Fruit fly (Drosophila melanogaster) whole organism, prepupa: ENCODE results near the gene Alg12.

ENCODE experiments used
- Blimp-1 ChIP-seq: fragments of 200-800 bp; sonication (Bioruptor generic); optimal IDR thresholded peaks from 3 replicates; lab custom pipeline; 2017; ENCODE audit warnings: missing biosample characterization, missing genetic modification characterization, mild to moderate bottlenecking, moderate library complexity, missing genetic modification reagents
- CG11294 ChIP-seq: fragments of 200-800 bp; sonication (Bioruptor generic); IDR thresholded peaks from 2 replicates; pipeline ENCODE4 v1.3.6; 2022; ENCODE audit warnings: missing biosample characterization, missing genetic modification characterization
- CG11762 ChIP-seq: fragments of 200-800 bp; sonication (Bioruptor generic); optimal IDR thresholded peaks from 3 replicates; lab custom pipeline; 2016; ENCODE audit warnings: missing biosample characterization, missing genetic modification characterization; ENCODE audit not compliant: insufficient read depth
- CG11902 ChIP-seq: fragments of 200-800 bp; sonication (Bioruptor generic); optimal IDR thresholded peaks from 3 replicates; lab custom pipeline; 2016; ENCODE audit warnings: missing biosample characterization, missing genetic modification characterization
- CG15336 ChIP-seq: fragments of 200-800 bp; sonication (Bioruptor generic); IDR thresholded peaks from 2 replicates; pipeline ENCODE4 v1.3.6; 2022; ENCODE audit warnings: missing biosample characterization, missing genetic modification characterization
- CG3032 ChIP-seq: fragments of 200-800 bp; optimal IDR thresholded peaks from 2 replicates; lab custom pipeline; 2019; ENCODE audit warnings: missing biosample characterization, mild to moderate bottlenecking, missing genetic modification characterization, moderate library complexity
- CG31627 ChIP-seq: fragments of 200-800 bp; sonication (Bioruptor generic); optimal IDR thresholded peaks from 3 replicates; lab custom pipeline; 2016; ENCODE audit warnings: missing biosample characterization, missing genetic modification characterization
- CG3919 ChIP-seq: fragments of 200-800 bp; sonication (Bioruptor generic); optimal IDR thresholded peaks from 3 replicates; lab custom pipeline; 2016; ENCODE audit warnings: missing biosample characterization, missing genetic modification characterization
- CG6163 ChIP-seq: fragments of 200-800 bp; sonication (Bioruptor generic); IDR thresholded peaks from 3 replicates; pipeline ENCODE4 v1.3.6; 2022; ENCODE audit warnings: missing biosample characterization, missing genetic modification characterization
- CG6808 ChIP-seq: fragments of 200-800 bp; sonication (Bioruptor generic); optimal IDR thresholded peaks from 3 replicates; lab custom pipeline; 2017; ENCODE audit warnings: missing biosample characterization, missing genetic modification characterization, mild to moderate bottlenecking, moderate library complexity, missing genetic modification reagents
- CG6854 ChIP-seq: fragments of 200-800 bp; sonication (Bioruptor generic); optimal IDR thresholded peaks from 2 replicates; lab custom pipeline; 2017; ENCODE audit warnings: missing biosample characterization, mild to moderate bottlenecking, missing genetic modification characterization
- CG8119 ChIP-seq: fragments of 200-800 bp; sonication (Bioruptor generic); IDR thresholded peaks from 3 replicates; pipeline ENCODE4 v1.3.6; 2022; ENCODE audit warnings: missing biosample characterization, missing genetic modification characterization
- CG8632 ChIP-seq: fragments of 200-800 bp; sonication (Bioruptor generic); optimal IDR thresholded peaks from 3 replicates; lab custom pipeline; 2016; ENCODE audit warnings: missing biosample characterization, missing genetic modification characterization
- CG9139 ChIP-seq: fragments of 200-800 bp; sonication (Bioruptor generic); optimal IDR thresholded peaks from 3 replicates; lab custom pipeline; 2017; ENCODE audit warnings: missing biosample characterization, mild to moderate bottlenecking, missing genetic modification characterization
- Eip78C ChIP-seq: fragments of 200-800 bp; sonication (Bioruptor generic); peaks from one replicate; lab custom pipeline; 2016; ENCODE audit warnings: missing biosample characterization, missing genetic modification characterization
- Ets96B ChIP-seq: fragments of 200-800 bp; optimal IDR thresholded peaks from 2 replicates; lab custom pipeline; 2019; ENCODE audit warnings: missing biosample characterization, mild to moderate bottlenecking, missing genetic modification characterization, moderate library complexity
- Gug ChIP-seq: fragments of 200-800 bp; sonication (Bioruptor generic); IDR thresholded peaks from 2 replicates; pipeline ENCODE4 v1.3.6; 2022; ENCODE audit warnings: missing biosample characterization, missing genetic modification characterization
- Hr39 ChIP-seq: fragments of 200-800 bp; sonication (Bioruptor generic); optimal IDR thresholded peaks from 2 replicates; lab custom pipeline; 2016; ENCODE audit warnings: missing biosample characterization, missing genetic modification characterization
- Hr4 ChIP-seq: fragments of 200-800 bp; sonication (Bioruptor generic); optimal IDR thresholded peaks from 3 replicates; lab custom pipeline; 2016; ENCODE audit warnings: missing biosample characterization, missing genetic modification characterization
- Lpt ChIP-seq: fragments of 200-800 bp; sonication (Bioruptor generic); optimal IDR thresholded peaks from 3 replicates; lab custom pipeline; 2016; ENCODE audit warnings: missing biosample characterization, missing genetic modification characterization
- OdsH ChIP-seq: fragments of 200-800 bp; sonication (Bioruptor generic); optimal IDR thresholded peaks from 3 replicates; lab custom pipeline; 2016; ENCODE audit warnings: missing biosample characterization, missing genetic modification characterization
- Smox ChIP-seq: fragments of 200-800 bp; sonication (Bioruptor generic); optimal IDR thresholded peaks from 3 replicates; lab custom pipeline; 2016; ENCODE audit warnings: missing biosample characterization, missing genetic modification characterization
- Sox102F ChIP-seq: fragments of 200-800 bp; sonication (Bioruptor generic); optimal IDR thresholded peaks from 2 replicates; lab custom pipeline; 2016; ENCODE audit warnings: missing biosample characterization, mild to moderate bottlenecking, missing genetic modification characterization
- Sox14 ChIP-seq: fragments of 200-800 bp; sonication (Bioruptor generic); optimal IDR thresholded peaks from 3 replicates; lab custom pipeline; 2016; ENCODE audit warnings: missing biosample characterization, missing genetic modification characterization
- Sox15 ChIP-seq: fragments of 200-800 bp; sonication (Bioruptor generic); optimal IDR thresholded peaks from 3 replicates; lab custom pipeline; 2016; ENCODE audit warnings: missing biosample characterization, missing genetic modification characterization
- achi ChIP-seq: fragments of 200-800 bp; sonication (Bioruptor generic); optimal IDR thresholded peaks from 3 replicates; lab custom pipeline; 2016; ENCODE audit warnings: missing biosample characterization, missing genetic modification characterization
- acj6 ChIP-seq: fragments of 200-800 bp; sonication (Bioruptor generic); optimal IDR thresholded peaks from 3 replicates; lab custom pipeline; 2016; ENCODE audit warnings: missing biosample characterization, missing genetic modification characterization
- cyc ChIP-seq: fragments of 200-800 bp; sonication (Bioruptor generic); optimal IDR thresholded peaks from 3 replicates; lab custom pipeline; 2016; ENCODE audit warnings: missing biosample characterization, missing genetic modification characterization
- dac ChIP-seq: fragments of 200-800 bp; sonication (Bioruptor generic); optimal IDR thresholded peaks from 2 replicates; lab custom pipeline; 2017; ENCODE audit warnings: missing biosample characterization, mild to moderate bottlenecking, missing genetic modification characterization
- dsx ChIP-seq: fragments of 200-800 bp; optimal IDR thresholded peaks from 3 replicates; lab custom pipeline; 2019; ENCODE audit warnings: missing biosample characterization, mild to moderate bottlenecking, missing genetic modification characterization, moderate library complexity; ENCODE audit not compliant: poor library complexity, severe bottlenecking
- eg ChIP-seq: fragments of 200-800 bp; sonication (Bioruptor generic); IDR thresholded peaks from 3 replicates; pipeline ENCODE4 v1.3.6; 2022; ENCODE audit warnings: missing biosample characterization, missing genetic modification characterization
- esn ChIP-seq: fragments of 200-800 bp; sonication (Bioruptor generic); optimal IDR thresholded peaks from 2 replicates; lab custom pipeline; 2016; ENCODE audit warnings: missing biosample characterization, mild to moderate bottlenecking, missing genetic modification characterization, moderate library complexity
- fd59A ChIP-seq: fragments of 200-800 bp; sonication (Bioruptor generic); optimal IDR thresholded peaks from 2 replicates; lab custom pipeline; 2017; ENCODE audit warnings: missing biosample characterization, mild to moderate bottlenecking, missing genetic modification characterization, missing genetic modification reagents
- fd85E ChIP-seq: fragments of 200-800 bp; sonication (Bioruptor generic); optimal IDR thresholded peaks from 3 replicates; lab custom pipeline; 2016; ENCODE audit warnings: missing biosample characterization, missing genetic modification characterization
- fkh ChIP-seq: fragments of 200-800 bp; sonication (Bioruptor generic); optimal IDR thresholded peaks from 3 replicates; lab custom pipeline; 2017; ENCODE audit warnings: missing biosample characterization, mild to moderate bottlenecking, missing genetic modification characterization, moderate library complexity
- lz ChIP-seq: fragments of 200-800 bp; sonication (Bioruptor generic); optimal IDR thresholded peaks from 3 replicates; lab custom pipeline; 2016; ENCODE audit warnings: missing biosample characterization, missing genetic modification characterization
- net ChIP-seq: fragments of 200-800 bp; sonication (Bioruptor generic); optimal IDR thresholded peaks from 3 replicates; lab custom pipeline; 2016; ENCODE audit warnings: missing biosample characterization, missing genetic modification characterization
- pdm3 ChIP-seq: fragments of 200-800 bp; sonication (Bioruptor generic); optimal IDR thresholded peaks from 3 replicates; lab custom pipeline; 2016; ENCODE audit warnings: missing biosample characterization, missing genetic modification characterization
- salr ChIP-seq, 2 experiments: fragments of 200-800 bp; sonication (Bioruptor generic); optimal IDR thresholded peaks; 3 replicates each; lab custom pipeline; 2016 to 2018; ENCODE audit warnings: missing biosample characterization in 2 of 2, missing genetic modification characterization in 2 of 2, mild to moderate bottlenecking in 1 of 2
- ss ChIP-seq, 2 experiments: fragments of 200-800 bp; sonication (Bioruptor generic); optimal IDR thresholded peaks; 2 replicates in 1 of 2; 3 replicates in 1 of 2; lab custom pipeline; 2017 to 2018; ENCODE audit warnings: mild to moderate bottlenecking in 2 of 2, missing biosample characterization in 2 of 2, missing genetic modification characterization in 2 of 2, moderate library complexity in 1 of 2
- svp ChIP-seq: fragments of 200-800 bp; sonication (Bioruptor generic); peaks from one replicate; lab custom pipeline; 2016; ENCODE audit warnings: missing biosample characterization, missing genetic modification characterization
- topi ChIP-seq: fragments of 200-800 bp; sonication (Bioruptor generic); optimal IDR thresholded peaks from 3 replicates; lab custom pipeline; 2016; ENCODE audit warnings: missing biosample characterization, missing genetic modification characterization

Gene Alg12

DNA sequence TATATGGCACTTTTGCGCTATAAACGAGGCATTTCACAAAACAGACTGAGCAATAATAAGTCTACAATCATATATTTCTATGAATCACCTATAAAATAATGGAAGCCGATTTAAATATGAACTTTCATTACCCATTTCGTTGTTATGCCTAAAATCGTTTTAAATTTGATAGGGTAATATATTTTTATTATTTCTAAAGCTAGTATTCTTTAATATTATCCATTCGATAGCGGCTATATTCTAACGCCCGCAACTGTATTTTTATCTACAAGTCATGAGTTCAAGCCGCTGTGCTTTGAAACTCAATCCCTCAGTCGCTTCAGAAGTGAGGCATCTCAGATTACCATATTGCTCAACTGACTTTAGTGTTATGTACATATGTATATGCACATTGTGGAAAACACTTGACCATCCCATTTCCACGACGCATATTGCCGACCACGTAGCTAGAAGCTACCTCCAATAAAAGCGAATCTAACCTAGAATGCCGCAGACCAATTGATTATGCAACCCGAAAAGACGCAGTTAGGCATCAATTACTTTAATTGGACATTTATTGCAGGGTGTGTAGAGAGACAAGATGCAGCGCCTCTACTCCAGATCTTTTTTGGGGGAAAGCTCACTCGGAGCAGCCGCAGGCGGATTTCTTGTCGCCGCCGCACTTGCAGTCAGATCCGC is 27.1 kb downstream of the Alg12 start (continued):
- peak; percentile 0 for TF ChIP-seq Hr4 (GFP tag; lab: Kevin White, UChicago)
- no peak for TF ChIP-seq fd59A (GFP tag; lab: Kevin White, UChicago)
- peak; percentile 5 for TF ChIP-seq acj6 (GFP tag; lab: Kevin White, UChicago)
- no peak for TF ChIP-seq salr (GFP tag; optimal IDR thresholded peaks at IDR 0.05; lab: Kevin White, UChicago)
- no peak for TF ChIP-seq cyc
- TF ChIP-seq fkh (GFP tag; lab: Kevin White, UChicago): no peak
- no peak for TF ChIP-seq OdsH
- no peak for TF ChIP-seq net
- TF ChIP-seq Smox (GFP tag; lab: Kevin White, UChicago): no peak
- no peak for TF ChIP-seq achi (GFP tag; lab: Kevin White, UChicago)
- no peak for TF ChIP-seq CG11294 (GFP tag; lab: Robert Waterston, UW)
- TF ChIP-seq CG6854 (GFP tag; lab: Kevin White, UChicago): no peak
- no peak for TF ChIP-seq fd85E (GFP tag; lab: Kevin White, UChicago)
- no peak for TF ChIP-seq pdm3 (GFP tag; lab: Kevin White, UChicago)
- peak; percentile 36; the same call in 1 of the 3 replicates for TF ChIP-seq eg
- TF ChIP-seq CG8632 (GFP tag; lab: Kevin White, UChicago): no peak
- TF ChIP-seq Blimp-1 (GFP tag; lab: Kevin White, UChicago): no peak
- no peak for TF ChIP-seq Gug (GFP tag; lab: Robert Waterston, UW)
- TF ChIP-seq CG8119 (GFP tag; lab: Robert Waterston, UW): no peak; the same call in 2 of the 3 replicates
- TF ChIP-seq dac (GFP tag; lab: Kevin White, UChicago): no peak
- no peak for TF ChIP-seq Sox14 (GFP tag; lab: Kevin White, UChicago)

- TF ChIP-seq Hr4 (GFP tag; lab: Kevin White, UChicago): no peak
- TF ChIP-seq achi (GFP tag; lab: Kevin White, UChicago): no peak
- TF ChIP-seq ss (GFP tag; optimal IDR thresholded peaks at IDR 0.05; lab: Kevin White, UChicago): peak in 1 of 2 experiments; percentile 18
- no peak for TF ChIP-seq CG11762 (GFP tag; lab: Kevin White, UChicago)
- TF ChIP-seq fd85E (GFP tag; lab: Kevin White, UChicago): no peak
- no peak for TF ChIP-seq pdm3 (GFP tag; lab: Kevin White, UChicago)
- TF ChIP-seq fkh (GFP tag; lab: Kevin White, UChicago): no peak
- no peak for TF ChIP-seq CG9139 (GFP tag; lab: Kevin White, UChicago)
- TF ChIP-seq dsx (GFP tag; lab: Kevin White, UChicago): no peak
- no peak for TF ChIP-seq CG6163
- 0 out of 2 replicates have a peak, but pooled peaks have one; percentile 16 for TF ChIP-seq CG15336 (GFP tag; lab: Robert Waterston, UW)
- no peak for TF ChIP-seq dac (GFP tag; lab: Kevin White, UChicago)
- no peak for TF ChIP-seq CG11294 (GFP tag; lab: Robert Waterston, UW)
- no peak for TF ChIP-seq CG3919 (GFP tag; lab: Kevin White, UChicago)
- peak; percentile 70 for TF ChIP-seq svp
- TF ChIP-seq CG6808: no peak
- TF ChIP-seq Sox102F (GFP tag; lab: Kevin White, UChicago): no peak
- TF ChIP-seq Lpt (GFP tag; lab: Kevin White, UChicago): no peak
Observed at dm6 chr3R:9784341-9785062, 28.2 kb downstream of the Alg12 start, which contains the start of the genes MtnA and CG8500. Gene MtnA (minus strand): TSS chr3R:9784370. Gene CG8500 (plus strand): TSS chr3R:9784653.

dm6 chr3R:9791177-9791806 is 35.0 kb downstream of the Alg12 start, which contains the start of the genes CG12945 and CG8507:
Gene CG12945 (minus strand): TSS chr3R:9791221.
Gene CG8507 (plus strand): TSS chr3R:9791483.
- TF ChIP-seq dsx (GFP tag; lab: Kevin White, UChicago) (no peak), Lpt (GFP tag; lab: Kevin White, UChicago) (no peak), CG6854 (GFP tag; lab: Kevin White, UChicago) (no peak), Sox15 (GFP tag; lab: Kevin White, UChicago) (peak; percentile 13), Ets96B (tag; lab: Kevin White, UChicago) (peak; percentile 38), CG6808 (no peak), Eip78C (GFP tag; lab: Kevin White, UChicago) (peak; percentile 83), esn (GFP tag; lab: Kevin White, UChicago) (peak; percentile 71), topi (peak; percentile 53), dac (GFP tag; lab: Kevin White, UChicago) (no peak), Hr39 (peak; percentile 68), cyc (peak; percentile 35), CG11902 (peak; percentile 9), CG3032 (tag; lab: Kevin White, UChicago) (peak; percentile 58), salr (GFP tag; optimal IDR thresholded peaks at IDR 0.05; lab: Kevin White, UChicago) (no peak), net (no peak), CG31627 (GFP tag; lab: Kevin White, UChicago) (peak; percentile 58), acj6 (GFP tag; lab: Kevin White, UChicago) (peak; percentile 47), Gug (GFP tag; lab: Robert Waterston, UW) (0 out of 2 replicates have a peak, but pooled peaks have one; percentile 9), lz (peak; percentile 65), Sox14 (GFP tag; lab: Kevin White, UChicago) (peak; percentile 76)
